Worm (Caenorhabditis elegans) whole organism, L4/young adult: ENCODE measurements around the gene Y43F8C.5.

Experiments used
- W03F9.2 ChIP-seq: fragments of 150-350 bp; optimal IDR thresholded peaks from 2 replicates; lab custom pipeline; 2014; ENCODE audit warnings: missing biosample characterization, missing genetic modification characterization
- dao-5 ChIP-seq: sonication (generic microtip); optimal IDR thresholded peaks from 2 replicates; lab custom pipeline; 2016; ENCODE audit warnings: missing genotype, missing genetic modification characterization, moderate library complexity, missing compliant biosample characterization
- him-1 ChIP-seq: sonication (generic microtip); optimal IDR thresholded peaks from 2 replicates; lab custom pipeline; 2016; ENCODE audit warnings: missing genotype, missing genetic modification reagents, missing genetic modification characterization, missing compliant biosample characterization

ce11 chrV:19613161-19613560 is 19.3 kb downstream of the Y43F8C.5 start, which contains the start of gene nlp-26:
- no peak for TF ChIP-seq W03F9.2 (tag; lab: Kevin White, UChicago)
- no peak for TF ChIP-seq dao-5 (tag; lab: Kevin White, UChicago)
- TF ChIP-seq him-1: no peak
